Worm (Caenorhabditis elegans): ENCODE results near the gene T20D4.15.

Gene T20D4.15

ce11 chrV:3394694-3395240 lies at the start of gene T20D4.15:
Gene T20D4.15 (minus strand): TSS chrV:3394744.
- TF ChIP-seq ceh-22 (tag; optimal IDR thresholded peaks at IDR 0.05): no peak
- TF ChIP-seq dmd-4 (tag; optimal IDR thresholded peaks at IDR 0.05; ENCODE audit: borderline replicate concordance): no peak
- no peak for TF ChIP-seq gmeb-2 (tag; optimal IDR thresholded peaks at IDR 0.05)
- TF ChIP-seq nhr-232 (tag; optimal IDR thresholded peaks at IDR 0.05): no peak
- no peak for TF ChIP-seq ceh-18 (tag; optimal IDR thresholded peaks at IDR 0.05)

- TF ChIP-seq C08G9.2 (tag; optimal IDR thresholded peaks at IDR 0.05): no peak
- no peak for TF ChIP-seq ceh-31 (tag; optimal IDR thresholded peaks at IDR 0.05)
- TF ChIP-seq elt-2 (tag; optimal IDR thresholded peaks at IDR 0.05): no peak
- TF ChIP-seq pqm-1 (tag; optimal IDR thresholded peaks at IDR 0.05): no peak
- no peak for TF ChIP-seq madf-2 (tag; optimal IDR thresholded peaks at IDR 0.05)
- no peak for TF ChIP-seq tbx-2 (tag; optimal IDR thresholded peaks at IDR 0.05)
- TF ChIP-seq hlh-30 (tag; optimal IDR thresholded peaks at IDR 0.05; ENCODE audit: insufficient read depth): no peak
- TF ChIP-seq ceh-45 (GFP tag; IDR thresholded peaks at IDR 0.05): no peak
- TF ChIP-seq mec-3 (tag; optimal IDR thresholded peaks at IDR 0.05; ENCODE audit: borderline replicate concordance): no peak
- TF ChIP-seq dmd-4 (tag; optimal IDR thresholded peaks at IDR 0.05; ENCODE audit: borderline replicate concordance): no peak
- no peak for TF ChIP-seq unc-55 (GFP tag; optimal IDR thresholded peaks at IDR 0.05)
- TF ChIP-seq unc-86 (tag; optimal IDR thresholded peaks at IDR 0.05): no peak
- TF ChIP-seq syd-9 (tag; optimal IDR thresholded peaks at IDR 0.05): no peak
- TF ChIP-seq T23F11.4 (GFP tag; optimal IDR thresholded peaks at IDR 0.05): no peak
- no peak for TF ChIP-seq ref-2 (tag; optimal IDR thresholded peaks at IDR 0.05)
Measured at ce11 chrV:3442609-3443008, 48.1 kb upstream of the T20D4.15 start.

- no peak for TF ChIP-seq pha-4 (tag; optimal IDR thresholded peaks at IDR 0.05)
- no peak for TF ChIP-seq pha-2 (tag; optimal IDR thresholded peaks at IDR 0.05)
- no peak for TF ChIP-seq C38D4.7 (GFP tag; optimal IDR thresholded peaks at IDR 0.05)
- no peak for TF ChIP-seq sox-4 (tag; optimal IDR thresholded peaks at IDR 0.05)
- no peak for TF ChIP-seq ceh-6 (GFP tag; optimal IDR thresholded peaks at IDR 0.05)
- no peak for TF ChIP-seq tbx-7 (tag; optimal IDR thresholded peaks at IDR 0.05)
- no peak for TF ChIP-seq ahr-1 (tag; optimal IDR thresholded peaks at IDR 0.05)
- no peak for TF ChIP-seq hlh-6 (tag; optimal IDR thresholded peaks at IDR 0.05)
- TF ChIP-seq nfya-1 (tag; optimal IDR thresholded peaks at IDR 0.05): no peak
- no peak for TF ChIP-seq ceh-30 (tag; optimal IDR thresholded peaks at IDR 0.05)
- TF ChIP-seq ceh-31 (tag; optimal IDR thresholded peaks at IDR 0.05): no peak
- TF ChIP-seq pat-9 (tag; optimal IDR thresholded peaks at IDR 0.05): no peak
- TF ChIP-seq elt-2 (tag; optimal IDR thresholded peaks at IDR 0.05): no peak
- TF ChIP-seq eyg-1 (tag; optimal IDR thresholded peaks at IDR 0.05): no peak
- TF ChIP-seq ama-1 (optimal IDR thresholded peaks at IDR 0.05): no peak
- TF ChIP-seq ceh-9 (tag; optimal IDR thresholded peaks at IDR 0.05): no peak
- TF ChIP-seq fkh-10 (GFP tag; optimal IDR thresholded peaks at IDR 0.05): no peak
- TF ChIP-seq dve-1 (tag; optimal IDR thresholded peaks at IDR 0.05): no peak
- no peak for TF ChIP-seq ztf-16 (tag; optimal IDR thresholded peaks at IDR 0.05)
Measured at ce11 chrV:3431535-3431990, 37.0 kb upstream of the T20D4.15 start, which contains the start of the genes T20D4.19 and srj-9. Gene T20D4.19 (minus strand): TSS chrV:3431635. Gene srj-9 (plus strand): TSS chrV:3431940.

- TF ChIP-seq che-1 (tag; optimal IDR thresholded peaks at IDR 0.05) (no peak), sox-4 (tag; optimal IDR thresholded peaks at IDR 0.05) (no peak), ttx-3 (tag; optimal IDR thresholded peaks at IDR 0.05) (no peak), C38D4.7 (GFP tag; optimal IDR thresholded peaks at IDR 0.05) (no peak), pax-1 (tag; optimal IDR thresholded peaks at IDR 0.05) (no peak), Y22D7AL.16 (tag; optimal IDR thresholded peaks at IDR 0.05) (no peak), ceh-31 (tag; optimal IDR thresholded peaks at IDR 0.05) (no peak), ama-1 (optimal IDR thresholded peaks at IDR 0.05) (no peak), lim-6 (tag; optimal IDR thresholded peaks at IDR 0.05) (no peak), K02D7.2 (tag; optimal IDR thresholded peaks at IDR 0.05) (no peak)
Measured at ce11 chrV:3428697-3429096, 34.2 kb upstream of the T20D4.15 start, which contains the start of gene srab-20. Gene srab-20 (plus strand): TSS chrV:3428997.
